Worm (Caenorhabditis elegans): ENCODE data around the gene mex-5.

Gene mex-5

ce11 chrIV:13370235-13370739, 16.8 kb downstream of the mex-5 start, which contains the start of the genes rla-2, popl-7 and Y62E10A.24:
rla-2 (minus strand) TSS chrIV:13370285.
popl-7 (plus strand) TSS chrIV:13370689.
Y62E10A.24 (plus strand) TSS chrIV:13370710.
- TF ChIP-seq K09A11.1 (tag; optimal IDR thresholded peaks at IDR 0.05; ENCODE audit: insufficient read depth) (no peak), gmeb-2 (tag; optimal IDR thresholded peaks at IDR 0.05) (no peak), odd-2 (tag; optimal IDR thresholded peaks at IDR 0.05) (no peak), ceh-24 (tag; optimal IDR thresholded peaks at IDR 0.05) (no peak), ceh-18 (tag; optimal IDR thresholded peaks at IDR 0.05) (no peak), hlh-13 (GFP tag; optimal IDR thresholded peaks at IDR 0.05) (no peak), hlh-15 (tag; optimal IDR thresholded peaks at IDR 0.05) (no peak), unc-86 (tag; optimal IDR thresholded peaks at IDR 0.05) (no peak), ceh-48 (tag; optimal IDR thresholded peaks at IDR 0.05) (no peak)

- no peak for TF ChIP-seq fkh-6 (tag; optimal IDR thresholded peaks at IDR 0.05)
- TF ChIP-seq ref-2 (tag; optimal IDR thresholded peaks at IDR 0.05) = no peak
- TF ChIP-seq pat-9 (tag; optimal IDR thresholded peaks at IDR 0.05) = no peak
- no peak for TF ChIP-seq ceh-9 (tag; optimal IDR thresholded peaks at IDR 0.05)
- TF ChIP-seq F13H6.1 (tag; optimal IDR thresholded peaks at IDR 0.05) = no peak
- TF ChIP-seq sox-4 (tag; optimal IDR thresholded peaks at IDR 0.05) = no peak
- no peak for TF ChIP-seq hlh-6 (tag; optimal IDR thresholded peaks at IDR 0.05)
- no peak for TF ChIP-seq tbx-2 (tag; optimal IDR thresholded peaks at IDR 0.05)
- no peak for TF ChIP-seq ttx-3 (tag; optimal IDR thresholded peaks at IDR 0.05)
These were observed 18.2 kb downstream of the mex-5 start, which contains the start of gene Y62E10A.6 for ce11 chrIV:13371699-13372098. Y62E10A.6 (plus strand) TSS chrIV:13371999.

ce11 chrIV:13374918-13375317, 21.4 kb downstream of the mex-5 start:
- TF ChIP-seq syd-9 (tag; optimal IDR thresholded peaks at IDR 0.05) = no peak
- TF ChIP-seq pha-4 (tag; optimal IDR thresholded peaks at IDR 0.05) = no peak
- peak; percentile 54 for TF ChIP-seq ceh-48 (tag; optimal IDR thresholded peaks at IDR 0.05)
- TF ChIP-seq sox-2 (GFP tag; IDR thresholded peaks at IDR 0.05) = no peak

ce11 chrIV:13377716-13378115, 24.2 kb downstream of the mex-5 start, which contains the start of gene mau-8:
mau-8 (plus strand) TSS chrIV:13378016.
- TF ChIP-seq che-1 (tag; optimal IDR thresholded peaks at IDR 0.05) (no peak), ceh-45 (GFP tag; IDR thresholded peaks at IDR 0.05) (no peak), unc-42 (tag; optimal IDR thresholded peaks at IDR 0.05) (no peak), pag-3 (tag; optimal IDR thresholded peaks at IDR 0.05; ENCODE audit: borderline replicate concordance) (no peak)

ce11 chrIV:13380506-13380905, 27.0 kb downstream of the mex-5 start:
- TF ChIP-seq tbx-7 (tag; optimal IDR thresholded peaks at IDR 0.05) (no peak), ceh-45 (GFP tag; IDR thresholded peaks at IDR 0.05) (no peak), lim-6 (tag; optimal IDR thresholded peaks at IDR 0.05) (no peak), ceh-31 (tag; optimal IDR thresholded peaks at IDR 0.05) (no peak), eyg-1 (tag; optimal IDR thresholded peaks at IDR 0.05) (no peak), hlh-30 (tag; optimal IDR thresholded peaks at IDR 0.05; ENCODE audit: insufficient read depth) (no peak), unc-3 (GFP tag; conservative IDR thresholded peaks at IDR 0.05) (no peak), unc-3 (tag; optimal IDR thresholded peaks at IDR 0.05) (no peak), F13H6.1 (tag; optimal IDR thresholded peaks at IDR 0.05) (no peak)

ce11 chrIV:13381823-13382222, 28.3 kb downstream of the mex-5 start, which contains the start of gene emc-3:
emc-3 (minus strand) TSS chrIV:13381923.
- no peak for TF ChIP-seq hlh-30 (tag; optimal IDR thresholded peaks at IDR 0.05; ENCODE audit: insufficient read depth)
- TF ChIP-seq zip-5 (tag; optimal IDR thresholded peaks at IDR 0.05) = no peak
- no peak for TF ChIP-seq unc-55 (GFP tag; optimal IDR thresholded peaks at IDR 0.05)
- TF ChIP-seq dve-1 (tag; optimal IDR thresholded peaks at IDR 0.05) = no peak
- TF ChIP-seq sox-2 (GFP tag; IDR thresholded peaks at IDR 0.05) = no peak
- TF ChIP-seq rnt-1 (tag; optimal IDR thresholded peaks at IDR 0.05) = no peak
- no peak for TF ChIP-seq K02D7.2 (tag; optimal IDR thresholded peaks at IDR 0.05)
- no peak for TF ChIP-seq ceh-18 (tag; optimal IDR thresholded peaks at IDR 0.05)
- no peak for TF ChIP-seq tbx-2 (tag; optimal IDR thresholded peaks at IDR 0.05)
- no peak for TF ChIP-seq ceh-6 (GFP tag; optimal IDR thresholded peaks at IDR 0.05)
- no peak for TF ChIP-seq lim-6 (tag; optimal IDR thresholded peaks at IDR 0.05)

All from whole organism, late embryonic.